Worm (Caenorhabditis elegans) whole organism, L3 larva: ENCODE measurements around the gene F14D7.8.

Experiments used
- R02D3.7 ChIP-seq: fragments of 150-350 bp; optimal IDR thresholded peaks from 2 replicates; lab custom pipeline; 2014; ENCODE audit warnings: missing biosample characterization, missing genetic modification characterization
- ZK546.5 ChIP-seq: sonication (generic microtip); optimal IDR thresholded peaks from 2 replicates; lab custom pipeline; 2017; ENCODE audit warnings: missing biosample characterization, missing genetic modification characterization
- aly-2 ChIP-seq: fragments of 150-350 bp; optimal IDR thresholded peaks from 2 replicates; lab custom pipeline; 2014; ENCODE audit warnings: missing biosample characterization, missing genetic modification characterization
- ceh-16 ChIP-seq: sonication (generic microtip); optimal IDR thresholded peaks from 2 replicates; lab custom pipeline; 2017; ENCODE audit warnings: missing biosample characterization, missing genetic modification characterization
- ceh-28 ChIP-seq: fragments of 150-350 bp; optimal IDR thresholded peaks from 2 replicates; lab custom pipeline; 2014; ENCODE audit warnings: missing biosample characterization, missing genetic modification reagents, missing genetic modification characterization
- egl-27 ChIP-seq: sonication (generic microtip); optimal IDR thresholded peaks from 4 replicates; lab custom pipeline; 2017; ENCODE audit warnings: missing biosample characterization, missing genetic modification reagents, missing genetic modification characterization
- egl-5 ChIP-seq: fragments of 150-350 bp; optimal IDR thresholded peaks from 2 replicates; lab custom pipeline; 2017; ENCODE audit warnings: missing biosample characterization, missing genetic modification reagents, missing genetic modification characterization, inconsistent platforms
- elt-1 ChIP-seq: fragments of 150-350 bp; optimal IDR thresholded peaks from 2 replicates; lab custom pipeline; 2014; ENCODE audit warnings: missing biosample characterization, missing genetic modification characterization
- elt-2 ChIP-seq: sonication (generic microtip); optimal IDR thresholded peaks from 2 replicates; lab custom pipeline; 2016; ENCODE audit warnings: missing genetic modification reagents, mild to moderate bottlenecking, missing genetic modification characterization, missing compliant biosample characterization
- elt-3 ChIP-seq, 3 experiments: fragments of 150-350 bp in 1 of 3; sonication (generic microtip) in 2 of 3; optimal IDR thresholded peaks; 2 replicates in 2 of 3; 4 replicates in 1 of 3; lab custom pipeline; 2014 to 2017; ENCODE audit warnings: missing biosample characterization in 3 of 3, missing genetic modification characterization in 3 of 3
- eor-1 ChIP-seq, 2 experiments: fragments of 150-350 bp; optimal IDR thresholded peaks; 2 replicates each; lab custom pipeline; 2014 to 2018; ENCODE audit warnings: missing biosample characterization in 2 of 2, missing genetic modification characterization in 2 of 2
- fkh-10 ChIP-seq: sonication (generic microtip); optimal IDR thresholded peaks from 2 replicates; lab custom pipeline; 2017; ENCODE audit warnings: missing biosample characterization, missing genetic modification reagents, missing genetic modification characterization
- fkh-2 ChIP-seq: fragments of 150-350 bp; optimal IDR thresholded peaks from 2 replicates; lab custom pipeline; 2014; ENCODE audit warnings: missing biosample characterization, missing genetic modification reagents, missing genetic modification characterization
- jun-1 ChIP-seq: fragments of 150-350 bp; optimal IDR thresholded peaks from 2 replicates; lab custom pipeline; 2014; ENCODE audit warnings: missing biosample characterization, missing genetic modification reagents, missing genetic modification characterization
- lin-15B ChIP-seq: fragments of 150-350 bp; optimal IDR thresholded peaks from 2 replicates; lab custom pipeline; 2014; ENCODE audit warnings: missing biosample characterization, missing genetic modification characterization
- mdl-1 ChIP-seq: fragments of 150-350 bp; optimal IDR thresholded peaks from 2 replicates; lab custom pipeline; 2014; ENCODE audit warnings: missing biosample characterization, missing genetic modification characterization
- nfya-1 ChIP-seq: sonication (generic microtip); optimal IDR thresholded peaks from 2 replicates; lab custom pipeline; 2017; ENCODE audit warnings: missing genetic modification characterization, mild to moderate bottlenecking, missing compliant biosample characterization, antibody characterized with exemption, moderate library complexity; ENCODE audit not compliant: insufficient read depth
- nhr-11 ChIP-seq: fragments of 150-350 bp; optimal IDR thresholded peaks from 2 replicates; lab custom pipeline; 2014; ENCODE audit warnings: missing biosample characterization, missing genetic modification characterization
- nhr-12 ChIP-seq: fragments of 150-350 bp; optimal IDR thresholded peaks from 2 replicates; lab custom pipeline; 2014; ENCODE audit warnings: missing biosample characterization, missing genetic modification characterization
- nhr-23 ChIP-seq: fragments of 150-350 bp; optimal IDR thresholded peaks from 2 replicates; lab custom pipeline; 2014; ENCODE audit warnings: missing biosample characterization, missing genetic modification reagents, missing genetic modification characterization
- nhr-237 ChIP-seq: fragments of 150-350 bp; optimal IDR thresholded peaks from 2 replicates; lab custom pipeline; 2014; ENCODE audit warnings: missing biosample characterization, missing genetic modification characterization
- nhr-25 ChIP-seq: sonication (generic microtip); optimal IDR thresholded peaks from 2 replicates; lab custom pipeline; 2017; ENCODE audit warnings: missing biosample characterization, missing genetic modification characterization
- nhr-28 ChIP-seq: fragments of 150-350 bp; optimal IDR thresholded peaks from 2 replicates; lab custom pipeline; 2014; ENCODE audit warnings: missing biosample characterization, missing genetic modification characterization
- nhr-43 ChIP-seq: sonication (generic microtip); optimal IDR thresholded peaks from 2 replicates; lab custom pipeline; 2016; ENCODE audit warnings: mild to moderate bottlenecking, missing genetic modification characterization, missing compliant biosample characterization; ENCODE audit not compliant: poor library complexity, severe bottlenecking
- nhr-67 ChIP-seq: fragments of 150-350 bp; optimal IDR thresholded peaks from 2 replicates; lab custom pipeline; 2014; ENCODE audit warnings: missing biosample characterization, missing genetic modification characterization
- nhr-76 ChIP-seq: fragments of 150-350 bp; sonication (generic microtip); optimal IDR thresholded peaks from 5 replicates; lab custom pipeline; 2014; ENCODE audit warnings: missing biosample characterization, missing genetic modification characterization
- nhr-77 ChIP-seq: fragments of 150-350 bp; optimal IDR thresholded peaks from 2 replicates; lab custom pipeline; 2014; ENCODE audit warnings: missing biosample characterization, missing genetic modification characterization
- pha-4 ChIP-seq: fragments of 150-350 bp; optimal IDR thresholded peaks from 2 replicates; lab custom pipeline; 2014; ENCODE audit warnings: missing biosample characterization, missing genetic modification reagents, missing genetic modification characterization
- pqm-1 ChIP-seq: fragments of 150-350 bp; optimal IDR thresholded peaks from 2 replicates; lab custom pipeline; 2017; ENCODE audit warnings: missing biosample characterization, missing genetic modification characterization, inconsistent platforms
- sea-2 ChIP-seq: fragments of 150-350 bp; sonication (generic microtip); optimal IDR thresholded peaks from 4 replicates; lab custom pipeline; 2014; ENCODE audit warnings: missing biosample characterization, missing genetic modification reagents, missing genetic modification characterization
- skn-1 ChIP-seq: fragments of 150-350 bp; optimal IDR thresholded peaks from 2 replicates; lab custom pipeline; 2014; ENCODE audit warnings: missing biosample characterization, missing genetic modification characterization
- snpc-4 ChIP-seq: fragments of 150-350 bp; optimal IDR thresholded peaks from 2 replicates; lab custom pipeline; 2014; ENCODE audit warnings: missing biosample characterization, missing genetic modification characterization
- tbx-2 ChIP-seq: sonication (generic microtip); optimal IDR thresholded peaks from 2 replicates; lab custom pipeline; 2016; ENCODE audit warnings: mild to moderate bottlenecking, missing genetic modification characterization, missing compliant biosample characterization
- unc-39 ChIP-seq: sonication (generic microtip); optimal IDR thresholded peaks from 4 replicates; lab custom pipeline; 2017; ENCODE audit warnings: missing biosample characterization, missing genetic modification characterization
- unc-62 ChIP-seq: fragments of 150-350 bp; sonication (generic microtip); optimal IDR thresholded peaks from 4 replicates; lab custom pipeline; 2014; ENCODE audit warnings: missing biosample characterization, missing genetic modification reagents, missing genetic modification characterization
- zag-1 ChIP-seq: fragments of 150-350 bp; optimal IDR thresholded peaks from 2 replicates; lab custom pipeline; 2014; ENCODE audit warnings: missing biosample characterization, missing genetic modification characterization
- ztf-4 ChIP-seq: fragments of 150-350 bp; optimal IDR thresholded peaks from 2 replicates; lab custom pipeline; 2014; ENCODE audit warnings: missing biosample characterization, missing genetic modification characterization

F14D7.8 gene

DNA sequence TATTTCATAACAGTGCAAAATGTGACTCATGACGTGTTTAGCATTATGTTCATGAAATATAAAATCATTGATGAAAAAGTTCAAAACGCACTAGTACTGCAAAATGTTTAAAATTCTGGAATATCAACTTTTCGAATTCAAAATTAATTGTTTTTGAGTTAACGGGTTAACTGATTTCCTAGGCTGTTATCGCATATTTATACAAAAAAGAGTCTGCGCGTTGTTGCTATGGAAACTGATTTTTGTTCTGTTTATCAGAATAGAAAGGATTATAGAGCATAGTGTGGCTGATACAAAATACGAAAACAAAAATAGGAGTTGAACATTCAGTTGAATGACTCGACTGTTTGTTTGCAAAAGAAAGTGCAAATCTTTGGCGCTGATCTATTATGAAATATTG lies 5.0 kb upstream of the F14D7.8 start:
- TF ChIP-seq elt-3 (tag; optimal IDR thresholded peaks at IDR 0.05; lab: Kevin White, UChicago) (no peak), fkh-10 (GFP tag; lab: Kevin White, UChicago) (no peak), ZK546.5 (no peak), R02D3.7 (tag; lab: Kevin White, UChicago) (no peak), zag-1 (tag; lab: Kevin White, UChicago) (no peak), elt-2 (tag; lab: Kevin White, UChicago) (no peak), sea-2 (GFP tag; lab: Kevin White, UChicago) (no peak), nhr-23 (tag; lab: Kevin White, UChicago) (no peak), pqm-1 (tag; lab: Kevin White, UChicago) (no peak), nhr-77 (no peak), fkh-2 (no peak)

- TF ChIP-seq pha-4: peak; percentile 71
- TF ChIP-seq lin-15B (tag; lab: Kevin White, UChicago): no peak
- peak; percentile 11 for TF ChIP-seq nfya-1 (tag; lab: Kevin White, UChicago)
- TF ChIP-seq snpc-4: peak; percentile 41
Observed at ce11 chrV:14317204-14317603, 4.6 kb upstream of the F14D7.8 start.

ce11 chrV:14316525-14316924 lies 3.9 kb upstream of the F14D7.8 start, which contains the start of gene F47B8.2:
Gene F47B8.2, minus strand, starts transcription at chrV:14316625.
- TF ChIP-seq lin-15B (tag; lab: Kevin White, UChicago) (no peak), nhr-28 (no peak), fkh-2 (no peak), egl-27 (tag; lab: Kevin White, UChicago) (no peak), nhr-23 (tag; lab: Kevin White, UChicago) (no peak), nfya-1 (tag; lab: Kevin White, UChicago) (no peak), unc-39 (tag; lab: Kevin White, UChicago) (no peak), nhr-76 (tag; lab: Kevin White, UChicago) (no peak), pqm-1 (tag; lab: Kevin White, UChicago) (no peak), nhr-25 (tag; lab: Kevin White, UChicago) (no peak), elt-1 (tag; lab: Kevin White, UChicago) (no peak), ztf-4 (tag; lab: Kevin White, UChicago) (no peak), ceh-28 (tag; lab: Kevin White, UChicago) (no peak), zag-1 (tag; lab: Kevin White, UChicago) (no peak), eor-1 (tag; optimal IDR thresholded peaks at IDR 0.05; lab: Kevin White, UChicago) (no peak), nhr-12 (tag; lab: Kevin White, UChicago) (no peak), pha-4 (no peak), unc-62 (GFP tag; lab: Kevin White, UChicago) (no peak), jun-1 (tag; lab: Kevin White, UChicago) (no peak), snpc-4 (no peak)
- TF ChIP-seq, all 47 proteins: peak for 0

ce11 chrV:14314236-14314635 lies 1.6 kb upstream of the F14D7.8 start, which contains the start of gene F47B8.1:
Gene F47B8.1, minus strand, starts transcription at chrV:14314336.
- TF ChIP-seq lin-15B (tag; lab: Kevin White, UChicago): no peak
- no peak for TF ChIP-seq aly-2 (tag; lab: Kevin White, UChicago)
- no peak for TF ChIP-seq ceh-28 (tag; lab: Kevin White, UChicago)
- no peak for TF ChIP-seq fkh-2
- no peak for TF ChIP-seq skn-1 (tag; lab: Kevin White, UChicago)
- no peak for TF ChIP-seq egl-5 (tag; lab: Kevin White, UChicago)
- no peak for TF ChIP-seq tbx-2 (tag; lab: Kevin White, UChicago)
- TF ChIP-seq nhr-28: no peak
- TF ChIP-seq fkh-10 (GFP tag; lab: Kevin White, UChicago): no peak

DNA sequence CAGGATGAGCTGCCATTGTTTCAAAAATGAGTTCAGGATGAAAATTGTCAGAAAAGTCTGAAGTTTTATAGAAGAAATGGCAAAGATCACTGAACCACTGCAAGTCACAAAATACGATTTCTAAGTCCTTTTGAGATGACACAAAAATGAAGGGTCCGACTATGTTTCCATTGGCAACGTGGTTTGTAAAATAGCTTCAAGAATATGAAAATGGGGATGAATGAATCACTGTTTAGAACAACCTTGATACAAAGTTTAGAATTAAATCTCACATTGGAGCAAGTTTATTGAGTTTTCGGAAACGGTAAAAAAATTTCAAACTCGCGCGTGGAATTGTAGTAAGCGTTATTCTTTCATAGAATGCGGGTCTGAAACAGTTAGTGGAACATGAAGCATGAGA lies 1.5 kb downstream of the F14D7.8 start, which contains the start of gene ddn-3:
Gene ddn-3 (minus strand): TSS at position 101 of the 400 bp plus-strand sequence.
- TF ChIP-seq zag-1 (tag; lab: Kevin White, UChicago) (no peak), ceh-16 (no peak), nhr-28 (no peak), mdl-1 (no peak), nhr-77 (no peak), elt-1 (tag; lab: Kevin White, UChicago) (no peak), nhr-11 (tag; lab: Kevin White, UChicago) (no peak), nhr-237 (no peak), pha-4 (no peak), nhr-76 (tag; lab: Kevin White, UChicago) (no peak), nhr-43 (tag; lab: Kevin White, UChicago) (no peak), tbx-2 (tag; lab: Kevin White, UChicago) (no peak), nhr-12 (tag; lab: Kevin White, UChicago) (no peak), nhr-67 (tag; lab: Kevin White, UChicago) (no peak), elt-3 (tag; optimal IDR thresholded peaks at IDR 0.05; lab: Kevin White, UChicago) (no peak)
